Worm (Caenorhabditis elegans) whole organism, L1 larva: ENCODE results near the gene copg-1.

ENCODE experiments used
- C04F5.9 ChIP-seq: sonication (generic microtip); optimal IDR thresholded peaks from 2 replicates; lab custom pipeline; 2016; ENCODE audit warnings: missing genetic modification characterization, missing compliant biosample characterization
- C16A3.4 ChIP-seq: fragments of 150-350 bp; optimal IDR thresholded peaks from 2 replicates; lab custom pipeline; 2014; ENCODE audit warnings: missing biosample characterization, missing genetic modification characterization
- F16B12.6 ChIP-seq: fragments of 150-350 bp; optimal IDR thresholded peaks from 2 replicates; lab custom pipeline; 2014; ENCODE audit warnings: missing biosample characterization, missing genetic modification characterization
- aha-1 ChIP-seq: fragments of 150-350 bp; optimal IDR thresholded peaks from 2 replicates; lab custom pipeline; 2014; ENCODE audit warnings: missing biosample characterization, missing genetic modification characterization
- ceh-63 ChIP-seq: fragments of 200-800 bp; sonication (Bioruptor generic); optimal IDR thresholded peaks from 2 replicates; lab custom pipeline; 2018; ENCODE audit warnings: mild to moderate bottlenecking, missing genetic modification characterization, missing compliant biosample characterization
- ceh-8 ChIP-seq: fragments of 200-800 bp; sonication (Bioruptor generic); optimal IDR thresholded peaks from 2 replicates; lab custom pipeline; 2018; ENCODE audit warnings: mild to moderate bottlenecking, missing genetic modification characterization, moderate library complexity, missing compliant biosample characterization
- ceh-82 ChIP-seq, 3 experiments: fragments of 150-350 bp in 1 of 3; sonication (generic microtip) in 2 of 3; optimal IDR thresholded peaks; 2 replicates each; lab custom pipeline; 2014 to 2017; ENCODE audit warnings: missing biosample characterization in 3 of 3, missing genetic modification characterization in 3 of 3
- ceh-90 ChIP-seq: sonication (generic microtip); optimal IDR thresholded peaks from 2 replicates; lab custom pipeline; 2016; ENCODE audit warnings: missing genetic modification characterization, missing compliant biosample characterization
- dpl-1 ChIP-seq, 3 experiments: fragments of 150-350 bp in 2 of 3; sonication (generic microtip) in 1 of 3; optimal IDR thresholded peaks; 2 replicates each; lab custom pipeline; 2014 to 2017; ENCODE audit warnings: missing biosample characterization in 3 of 3, missing genetic modification characterization in 3 of 3, missing genetic modification reagents in 3 of 3
- efl-1 ChIP-seq, 4 experiments: fragments of 150-350 bp; optimal IDR thresholded peaks in 3 of 4; peaks in 1 of 4; 1 replicate in 1 of 4; 2 replicates in 3 of 4; lab custom pipeline; 2014; ENCODE audit warnings: missing biosample characterization in 2 of 4, missing genetic modification characterization in 2 of 4, missing genetic modification reagents in 2 of 4
- egl-27 ChIP-seq, 2 experiments: fragments of 150-350 bp in 1 of 2; sonication (generic microtip); optimal IDR thresholded peaks; 3 replicates each; lab custom pipeline; 2017 to 2018; ENCODE audit warnings: missing biosample characterization in 2 of 2, missing genetic modification characterization in 2 of 2, missing genetic modification reagents in 2 of 2
- fkh-10 ChIP-seq: sonication (generic microtip); optimal IDR thresholded peaks from 2 replicates; lab custom pipeline; 2017; ENCODE audit warnings: missing biosample characterization, missing genetic modification reagents, missing genetic modification characterization
- fkh-4 ChIP-seq: sonication (generic microtip); optimal IDR thresholded peaks from 2 replicates; lab custom pipeline; 2016; ENCODE audit warnings: missing compliant biosample characterization, missing genetic modification characterization, borderline replicate concordance
- grh-1 ChIP-seq: fragments of 200-800 bp; sonication (Bioruptor generic); IDR thresholded peaks from 2 replicates; pipeline ENCODE4 v1.3.6; 2022; ENCODE audit warnings: missing genetic modification reagents, missing genetic modification characterization, missing compliant biosample characterization
- hlh-17 ChIP-seq: fragments of 200-800 bp; sonication (Bioruptor generic); optimal IDR thresholded peaks from 2 replicates; lab custom pipeline; 2018; ENCODE audit warnings: missing genetic modification characterization, mild to moderate bottlenecking, missing compliant biosample characterization, moderate library complexity, borderline replicate concordance
- lin-14 ChIP-seq: fragments of 200-800 bp; sonication (Bioruptor generic); optimal IDR thresholded peaks from 2 replicates; lab custom pipeline; 2018; ENCODE audit warnings: mild to moderate bottlenecking, missing genetic modification characterization, moderate library complexity, missing compliant biosample characterization
- lin-35 ChIP-seq, 2 experiments: fragments of 150-350 bp; optimal IDR thresholded peaks; 2 replicates each; lab custom pipeline; 2014; ENCODE audit warnings: missing biosample characterization in 2 of 2, missing genetic modification characterization in 2 of 2, missing genetic modification reagents in 2 of 2
- lin-39 ChIP-seq: fragments of 150-350 bp; optimal IDR thresholded peaks from 2 replicates; lab custom pipeline; 2014; ENCODE audit warnings: missing biosample characterization, missing genetic modification reagents, missing genetic modification characterization
- lsy-2 ChIP-seq, 2 experiments: fragments of 150-350 bp; optimal IDR thresholded peaks; 2 replicates each; lab custom pipeline; 2014; ENCODE audit warnings: missing biosample characterization in 2 of 2, missing genetic modification characterization in 2 of 2
- mab-9 ChIP-seq: fragments of 200-800 bp; sonication (Bioruptor generic); IDR thresholded peaks from 2 replicates; pipeline ENCODE4 v1.3.6; 2022; ENCODE audit warnings: missing genetic modification reagents, missing genetic modification characterization, missing compliant biosample characterization
- mep-1 ChIP-seq: fragments of 150-350 bp; optimal IDR thresholded peaks from 2 replicates; lab custom pipeline; 2014; ENCODE audit warnings: missing biosample characterization, missing genetic modification characterization
- nhr-19 ChIP-seq: fragments of 200-800 bp; sonication (Bioruptor generic); conservative IDR thresholded peaks from 2 replicates; pipeline ENCODE4 v1.3.6; 2022; ENCODE audit warnings: missing genetic modification characterization, missing compliant biosample characterization
- nhr-20 ChIP-seq: sonication (generic microtip); optimal IDR thresholded peaks from 2 replicates; lab custom pipeline; 2016; ENCODE audit warnings: mild to moderate bottlenecking, missing genetic modification characterization, missing compliant biosample characterization
- nhr-28 ChIP-seq: fragments of 150-350 bp; optimal IDR thresholded peaks from 2 replicates; lab custom pipeline; 2014; ENCODE audit warnings: missing biosample characterization, missing genetic modification characterization
- nhr-84 ChIP-seq: sonication (generic microtip); optimal IDR thresholded peaks from 2 replicates; lab custom pipeline; 2017; ENCODE audit warnings: missing biosample characterization, missing genetic modification characterization
- rnt-1 ChIP-seq: sonication (generic microtip); optimal IDR thresholded peaks from 2 replicates; lab custom pipeline; 2016; ENCODE audit warnings: mild to moderate bottlenecking, missing genetic modification characterization, moderate library complexity, missing compliant biosample characterization
- snpc-4 ChIP-seq: fragments of 150-350 bp; optimal IDR thresholded peaks from 2 replicates; lab custom pipeline; 2014; ENCODE audit warnings: missing biosample characterization, missing genetic modification characterization
- sptf-1 ChIP-seq: fragments of 150-350 bp; optimal IDR thresholded peaks from 2 replicates; lab custom pipeline; 2014; ENCODE audit warnings: missing biosample characterization, missing genetic modification characterization
- swsn-7 ChIP-seq: sonication (generic microtip); optimal IDR thresholded peaks from 2 replicates; lab custom pipeline; 2016; ENCODE audit warnings: missing genetic modification characterization, missing compliant biosample characterization
- tbx-2 ChIP-seq: sonication (generic microtip); optimal IDR thresholded peaks from 2 replicates; lab custom pipeline; 2016; ENCODE audit warnings: missing genetic modification characterization, missing compliant biosample characterization
- tlp-1 ChIP-seq: fragments of 150-350 bp; optimal IDR thresholded peaks from 2 replicates; lab custom pipeline; 2014; ENCODE audit warnings: missing biosample characterization, missing genetic modification characterization
- unc-30 ChIP-seq: sonication (generic microtip); optimal IDR thresholded peaks from 2 replicates; lab custom pipeline; 2017; ENCODE audit warnings: missing biosample characterization, missing genetic modification characterization
- unc-62 ChIP-seq: fragments of 150-350 bp; optimal IDR thresholded peaks from 2 replicates; lab custom pipeline; 2014; ENCODE audit warnings: missing biosample characterization, missing genetic modification reagents, missing genetic modification characterization
- unc-98 ChIP-seq: fragments of 200-800 bp; sonication (Bioruptor generic); IDR thresholded peaks from 2 replicates; pipeline ENCODE4 v1.3.6; 2022; ENCODE audit warnings: missing genetic modification characterization, missing compliant biosample characterization
- vab-15 ChIP-seq: sonication (generic microtip); optimal IDR thresholded peaks from 2 replicates; lab custom pipeline; 2017; ENCODE audit warnings: missing genotype, mild to moderate bottlenecking, missing genetic modification characterization, missing compliant biosample characterization
- xbp-1 ChIP-seq: sonication (generic microtip); optimal IDR thresholded peaks from 2 replicates; lab custom pipeline; 2016; ENCODE audit warnings: missing genetic modification characterization, missing compliant biosample characterization
- zip-4 ChIP-seq: fragments of 200-800 bp; sonication (Bioruptor generic); optimal IDR thresholded peaks from 2 replicates; lab custom pipeline; 2018; ENCODE audit warnings: mild to moderate bottlenecking, missing genetic modification characterization, moderate library complexity, missing compliant biosample characterization
- ztf-11 ChIP-seq, 2 experiments: sonication (generic microtip); optimal IDR thresholded peaks; 2 replicates each; lab custom pipeline; 2016 to 2017; ENCODE audit warnings: missing genetic modification characterization in 2 of 2, missing biosample characterization in 1 of 2, missing compliant biosample characterization in 1 of 2
- ztf-4 ChIP-seq: fragments of 150-350 bp; optimal IDR thresholded peaks from 2 replicates; lab custom pipeline; 2014; ENCODE audit warnings: missing biosample characterization, missing genetic modification characterization

copg-1 gene

ce11 chrIV:10180133-10180749 is 28.5 kb downstream of the copg-1 start, which contains the start of gene gta-1 (continued):
- TF ChIP-seq C16A3.4 (tag; lab: Kevin White, UChicago): no peak

ce11 chrIV:10188505-10188904 is 36.8 kb downstream of the copg-1 start:
- TF ChIP-seq aha-1 (tag; lab: Kevin White, UChicago) (no peak), zip-4 (GFP tag; lab: Kevin White, UChicago) (no peak), dpl-1 (GFP tag; optimal IDR thresholded peaks at IDR 0.05; lab: Kevin White, UChicago) (no peak), fkh-10 (GFP tag; lab: Kevin White, UChicago) (peak; percentile 63), unc-62 (no peak)

- TF ChIP-seq hlh-17 (GFP tag; lab: Kevin White, UChicago) (no peak), efl-1 (optimal IDR thresholded peaks at IDR 0.05; lab: Kevin White, UChicago) (no peak), efl-1 (GFP tag; optimal IDR thresholded peaks at IDR 0.05 in 1 of 2; lab: Kevin White, UChicago) (peak in 1 of 2 experiments; percentile 69)
These were observed 38.8 kb downstream of the copg-1 start for ce11 chrIV:10190586-10190985.

- TF ChIP-seq fkh-10 (GFP tag; lab: Kevin White, UChicago) (peak; percentile 79), fkh-4 (no peak), xbp-1 (tag; lab: Kevin White, UChicago) (no peak), ceh-8 (GFP tag; lab: Kevin White, UChicago) (no peak), lin-14 (peak; percentile 20), nhr-20 (tag; lab: Kevin White, UChicago) (no peak), ceh-90 (tag; lab: Kevin White, UChicago) (no peak), grh-1 (no peak), lsy-2 (tag; optimal IDR thresholded peaks at IDR 0.05; lab: Kevin White, UChicago) (no peak)
These were observed 39.8 kb downstream of the copg-1 start for ce11 chrIV:10191498-10191897.

ce11 chrIV:10194345-10194744 is 42.6 kb downstream of the copg-1 start, which contains the start of gene ptrg-1:
Gene ptrg-1, minus strand, starts transcription at chrIV:10194445.
- TF ChIP-seq egl-27 (tag; optimal IDR thresholded peaks at IDR 0.05; lab: Kevin White, UChicago): no peak
- TF ChIP-seq xbp-1 (tag; lab: Kevin White, UChicago): no peak
- TF ChIP-seq fkh-4: no peak
- no peak for TF ChIP-seq F16B12.6 (tag; lab: Kevin White, UChicago)
- no peak for TF ChIP-seq aha-1 (tag; lab: Kevin White, UChicago)
- TF ChIP-seq mab-9 (GFP tag; lab: Robert Waterston, UW): no peak
- TF ChIP-seq nhr-84 (tag; lab: Kevin White, UChicago): no peak
- no peak for TF ChIP-seq ceh-63 (GFP tag; lab: Kevin White, UChicago)
- TF ChIP-seq lsy-2 (tag; optimal IDR thresholded peaks at IDR 0.05; lab: Kevin White, UChicago): no peak
- TF ChIP-seq unc-30 (tag; lab: Kevin White, UChicago): no peak
- TF ChIP-seq zip-4 (GFP tag; lab: Kevin White, UChicago): no peak
- TF ChIP-seq rnt-1 (tag; lab: Kevin White, UChicago): no peak
- no peak for TF ChIP-seq lin-39 (tag; lab: Kevin White, UChicago)
- no peak for TF ChIP-seq unc-98 (GFP tag; lab: Robert Waterston, UW)
- no peak for TF ChIP-seq ceh-82 (tag; optimal IDR thresholded peaks at IDR 0.05; lab: Kevin White, UChicago)

ce11 chrIV:10197317-10197867 is 45.6 kb downstream of the copg-1 start, which contains the start of gene gon-4:
Gene gon-4, plus strand, starts transcription at chrIV:10197817.
- TF ChIP-seq unc-98 (GFP tag; lab: Robert Waterston, UW) (no peak), lin-39 (tag; lab: Kevin White, UChicago) (no peak), nhr-28 (tag; lab: Kevin White, UChicago) (no peak), aha-1 (tag; lab: Kevin White, UChicago) (no peak), sptf-1 (tag; lab: Kevin White, UChicago) (no peak), C04F5.9 (no peak), vab-15 (tag; lab: Kevin White, UChicago) (no peak), snpc-4 (tag; lab: Kevin White, UChicago) (no peak), swsn-7 (tag; lab: Kevin White, UChicago) (no peak), ztf-4 (tag; lab: Kevin White, UChicago) (no peak), efl-1 (optimal IDR thresholded peaks at IDR 0.05; lab: Kevin White, UChicago) (peak; percentile 29 to 40), efl-1 (GFP tag; optimal IDR thresholded peaks at IDR 0.05 in 1 of 2; lab: Kevin White, UChicago) (peak; percentile 57 to 91), lin-35 (GFP tag; optimal IDR thresholded peaks at IDR 0.05; lab: Kevin White, UChicago) (peak in 1 of 2 experiments; percentile 6), dpl-1 (GFP tag; optimal IDR thresholded peaks at IDR 0.05; lab: Kevin White, UChicago) (peak in 2 of 3 experiments; percentile 37 to 65), mep-1 (peak; percentile 30), egl-27 (tag; optimal IDR thresholded peaks at IDR 0.05; lab: Kevin White, UChicago) (no peak), ztf-11 (tag; optimal IDR thresholded peaks at IDR 0.05; lab: Kevin White, UChicago) (no peak), nhr-19 (GFP tag; lab: Robert Waterston, UW) (no peak), tbx-2 (tag; lab: Kevin White, UChicago) (no peak), ceh-90 (tag; lab: Kevin White, UChicago) (no peak), rnt-1 (tag; lab: Kevin White, UChicago) (peak; percentile 6), tlp-1 (tag; lab: Kevin White, UChicago) (no peak)
